Fruit fly (Drosophila melanogaster) whole organism, embryonic: Measurements from ENCODE around the gene spas.

Experiments
- Ada2b ChIP-seq: fragments of 200-800 bp; sonication (Bioruptor generic); IDR thresholded peaks from 2 replicates; pipeline ENCODE4 v1.3.6; 2022; ENCODE audit warnings: missing biosample characterization, missing genetic modification characterization
- Atf6 ChIP-seq: fragments of 200-800 bp; sonication (Bioruptor generic); IDR thresholded peaks from 2 replicates; pipeline ENCODE4 v1.3.6; 2022; ENCODE audit warnings: missing biosample characterization, missing genetic modification characterization
- CG10654 ChIP-seq: fragments of 200-800 bp; sonication (Bioruptor generic); optimal IDR thresholded peaks from 2 replicates; lab custom pipeline; 2016; ENCODE audit warnings: missing biosample characterization, missing genetic modification characterization
- CG12104 ChIP-seq: fragments of 200-800 bp; sonication (Bioruptor generic); optimal IDR thresholded peaks from 3 replicates; lab custom pipeline; 2016; ENCODE audit warnings: missing biosample characterization, missing genetic modification characterization
- CG14860 ChIP-seq: fragments of 200-800 bp; sonication (Bioruptor generic); IDR thresholded peaks from 3 replicates; pipeline ENCODE4 v1.3.6; 2022; ENCODE audit warnings: missing biosample characterization, missing genetic modification characterization; ENCODE audit not compliant: partially characterized antibody
- CG15269 ChIP-seq: fragments of 200-800 bp; sonication (Bioruptor generic); optimal IDR thresholded peaks from 2 replicates; lab custom pipeline; 2018; ENCODE audit warnings: missing biosample characterization, mild to moderate bottlenecking, missing genetic modification characterization, moderate library complexity
- CG15696 ChIP-seq: fragments of 200-800 bp; sonication (Bioruptor generic); optimal IDR thresholded peaks from 2 replicates; lab custom pipeline; 2019; ENCODE audit warnings: missing biosample characterization, mild to moderate bottlenecking, missing genetic modification characterization, moderate library complexity
- CG1602 ChIP-seq: fragments of 200-800 bp; sonication (Bioruptor generic); optimal IDR thresholded peaks from 3 replicates; lab custom pipeline; 2016; ENCODE audit warnings: missing biosample characterization, missing genetic modification characterization
- CG1647 ChIP-seq: fragments of 200-800 bp; sonication (Bioruptor generic); optimal IDR thresholded peaks from 3 replicates; lab custom pipeline; 2016; ENCODE audit warnings: missing biosample characterization, missing genetic modification characterization
- CG1832 ChIP-seq: fragments of 200-800 bp; sonication (Bioruptor generic); optimal IDR thresholded peaks from 2 replicates; lab custom pipeline; 2017; ENCODE audit warnings: missing biosample characterization, mild to moderate bottlenecking, missing genetic modification characterization, inconsistent platforms
- CG18764 ChIP-seq: fragments of 200-800 bp; sonication (Bioruptor generic); optimal IDR thresholded peaks from 3 replicates; lab custom pipeline; 2016; ENCODE audit warnings: missing biosample characterization, missing genetic modification characterization
- CG2199 ChIP-seq: fragments of 200-800 bp; sonication (Bioruptor generic); IDR thresholded peaks from 3 replicates; pipeline ENCODE4 v1.3.6; 2022; ENCODE audit warnings: missing biosample characterization, missing genetic modification characterization
- CG2202 ChIP-seq: fragments of 200-800 bp; sonication (Bioruptor generic); optimal IDR thresholded peaks from 2 replicates; lab custom pipeline; 2018; ENCODE audit warnings: missing biosample characterization, mild to moderate bottlenecking, missing genetic modification characterization
- CG31388 ChIP-seq: fragments of 200-800 bp; sonication (Bioruptor generic); optimal IDR thresholded peaks from 2 replicates; lab custom pipeline; 2016; ENCODE audit warnings: missing biosample characterization, missing genetic modification characterization
- CG32767 ChIP-seq: fragments of 200-800 bp; sonication (Bioruptor generic); IDR thresholded peaks from 2 replicates; pipeline ENCODE4 v1.3.6; 2022; ENCODE audit warnings: missing biosample characterization, missing genetic modification characterization
- CG33213 ChIP-seq: fragments of 200-800 bp; sonication (Bioruptor generic); optimal IDR thresholded peaks from 3 replicates; lab custom pipeline; 2016; ENCODE audit warnings: missing biosample characterization, missing genetic modification characterization
- CG42726 ChIP-seq: fragments of 200-800 bp; sonication (Bioruptor generic); IDR thresholded peaks from 2 replicates; pipeline ENCODE4 v1.3.6; 2022; ENCODE audit warnings: missing biosample characterization, missing genetic modification characterization; ENCODE audit not compliant: partially characterized antibody
- CG4617 ChIP-seq: fragments of 200-800 bp; sonication (Bioruptor generic); optimal IDR thresholded peaks from 3 replicates; lab custom pipeline; 2016; ENCODE audit warnings: missing biosample characterization, missing genetic modification characterization, borderline replicate concordance
- CG6254 ChIP-seq: fragments of 200-800 bp; sonication (Bioruptor generic); optimal IDR thresholded peaks from 3 replicates; lab custom pipeline; 2017; ENCODE audit warnings: mild to moderate bottlenecking, missing biosample characterization, missing genetic modification reagents, missing genetic modification characterization
- CG7786 ChIP-seq: fragments of 200-800 bp; sonication (Bioruptor generic); optimal IDR thresholded peaks from 2 replicates; lab custom pipeline; 2016; ENCODE audit warnings: missing biosample characterization, missing genetic modification characterization
- CG9876 ChIP-seq: fragments of 200-800 bp; sonication (Bioruptor generic); optimal IDR thresholded peaks from 2 replicates; lab custom pipeline; 2016; ENCODE audit warnings: missing biosample characterization, missing genetic modification characterization
- Chrac-16 ChIP-seq: fragments of 200-800 bp; sonication (Bioruptor generic); optimal IDR thresholded peaks from 3 replicates; lab custom pipeline; 2016; ENCODE audit warnings: missing biosample characterization, missing genetic modification characterization
- Hmr ChIP-seq: fragments of 200-800 bp; sonication (Bioruptor generic); optimal IDR thresholded peaks from 3 replicates; lab custom pipeline; 2017; ENCODE audit warnings: mild to moderate bottlenecking, missing biosample characterization, missing genetic modification reagents, missing genetic modification characterization
- Hr78 ChIP-seq, 2 experiments: fragments of 200-800 bp in 1 of 2; fragments of >200 bp in 1 of 2; sonication (Bioruptor generic) in 1 of 2; optimal IDR thresholded peaks; 2 replicates each; lab custom pipeline; 2017 to 2019; ENCODE audit warnings: missing biosample characterization in 2 of 2, missing genetic modification characterization in 2 of 2, mild to moderate bottlenecking in 1 of 2, moderate library complexity in 1 of 2
- Max ChIP-seq: fragments of 200-800 bp; sonication (Bioruptor generic); optimal IDR thresholded peaks from 2 replicates; lab custom pipeline; 2016; ENCODE audit warnings: missing biosample characterization, mild to moderate bottlenecking, missing genetic modification characterization
- Oaz ChIP-seq: fragments of 200-800 bp; sonication (Bioruptor generic); IDR thresholded peaks from 2 replicates; pipeline ENCODE4 v1.3.6; 2022; ENCODE audit warnings: missing biosample characterization, missing genetic modification characterization
- Oli ChIP-seq: fragments of 200-800 bp; sonication (Bioruptor generic); optimal IDR thresholded peaks from 2 replicates; lab custom pipeline; 2018; ENCODE audit warnings: missing biosample characterization, mild to moderate bottlenecking, missing genetic modification characterization, moderate library complexity
- Poxn ChIP-seq: fragments of 200-800 bp; sonication (Bioruptor generic); IDR thresholded peaks from 2 replicates; pipeline ENCODE4 v1.3.6; 2022; ENCODE audit warnings: missing biosample characterization, missing genetic modification characterization
- Rx ChIP-seq: fragments of 200-800 bp; sonication (Bioruptor generic); IDR thresholded peaks from 2 replicates; pipeline ENCODE4 v1.3.6; 2022; ENCODE audit warnings: missing biosample characterization, missing genetic modification characterization
- Sry-δ ChIP-seq: fragments of 200-800 bp; sonication (Bioruptor generic); optimal IDR thresholded peaks from 2 replicates; lab custom pipeline; 2016; ENCODE audit warnings: missing biosample characterization, missing genetic modification characterization
- Ssrp ChIP-seq: fragments of 200-800 bp; sonication (Bioruptor generic); optimal IDR thresholded peaks from 2 replicates; lab custom pipeline; 2018; ENCODE audit warnings: missing biosample characterization, mild to moderate bottlenecking, missing genetic modification characterization, moderate library complexity
- Xrp1 ChIP-seq: fragments of 200-800 bp; sonication (Bioruptor generic); IDR thresholded peaks from 2 replicates; pipeline ENCODE4 v1.3.6; 2022; ENCODE audit warnings: missing biosample characterization, missing genetic modification characterization
- ab ChIP-seq: fragments of 200-800 bp; sonication (Bioruptor generic); optimal IDR thresholded peaks from 2 replicates; lab custom pipeline; 2016; ENCODE audit warnings: missing biosample characterization, missing genetic modification characterization
- ap ChIP-seq: fragments of 200-800 bp; sonication (Bioruptor generic); IDR thresholded peaks from 2 replicates; pipeline ENCODE4 v1.3.6; 2022; ENCODE audit warnings: missing biosample characterization, missing genetic modification characterization
- ara ChIP-seq: fragments of 200-800 bp; sonication (Bioruptor generic); IDR thresholded peaks from 2 replicates; pipeline ENCODE4 v1.3.6; 2022; ENCODE audit warnings: missing biosample characterization, missing genetic modification characterization
- cg ChIP-seq: fragments of 200-800 bp; sonication (Bioruptor generic); optimal IDR thresholded peaks from 3 replicates; lab custom pipeline; 2019; ENCODE audit warnings: missing biosample characterization, mild to moderate bottlenecking, missing genetic modification characterization, moderate library complexity
- crc ChIP-seq: fragments of 200-800 bp; sonication (Bioruptor generic); optimal IDR thresholded peaks from 2 replicates; lab custom pipeline; 2016; ENCODE audit warnings: missing biosample characterization, missing genetic modification characterization
- dysf ChIP-seq: fragments of 200-800 bp; sonication (Bioruptor generic); IDR thresholded peaks from 3 replicates; pipeline ENCODE4 v1.3.6; 2022; ENCODE audit warnings: missing biosample characterization, missing genetic modification characterization
- ewg ChIP-seq: fragments of 200-800 bp; sonication (Bioruptor generic); optimal IDR thresholded peaks from 3 replicates; lab custom pipeline; 2017; ENCODE audit warnings: mild to moderate bottlenecking, missing biosample characterization, missing genetic modification reagents, missing genetic modification characterization
- ham ChIP-seq: fragments of 200-800 bp; sonication (Bioruptor generic); IDR thresholded peaks from 2 replicates; pipeline ENCODE4 v1.3.6; 2022; ENCODE audit warnings: missing biosample characterization, missing genetic modification characterization
- hbn ChIP-seq: fragments of 200-800 bp; sonication (Bioruptor generic); IDR thresholded peaks from 2 replicates; pipeline ENCODE4 v1.3.6; 2022; ENCODE audit warnings: missing biosample characterization, missing genetic modification characterization; ENCODE audit not compliant: partially characterized antibody
- jing ChIP-seq: fragments of 200-800 bp; sonication (Bioruptor generic); optimal IDR thresholded peaks from 2 replicates; lab custom pipeline; 2018; ENCODE audit warnings: missing biosample characterization, mild to moderate bottlenecking, missing genetic modification characterization
- mam ChIP-seq: fragments of 200-800 bp; sonication (Bioruptor generic); optimal IDR thresholded peaks from 3 replicates; lab custom pipeline; 2016; ENCODE audit warnings: missing biosample characterization, missing genetic modification characterization
- pum ChIP-seq: fragments of 200-800 bp; sonication (Bioruptor generic); optimal IDR thresholded peaks from 2 replicates; lab custom pipeline; 2016; ENCODE audit warnings: missing biosample characterization, missing genetic modification characterization
- pzg ChIP-seq: fragments of 200-800 bp; sonication (Bioruptor generic); optimal IDR thresholded peaks from 3 replicates; lab custom pipeline; 2018; ENCODE audit warnings: missing biosample characterization, mild to moderate bottlenecking, missing genetic modification characterization, moderate library complexity
- ranshi ChIP-seq: fragments of 200-800 bp; sonication (Bioruptor generic); IDR thresholded peaks from 2 replicates; pipeline ENCODE4 v1.3.6; 2022; ENCODE audit warnings: missing biosample characterization, missing genetic modification characterization
- sens ChIP-seq: fragments of 200-800 bp; sonication (Bioruptor generic); peaks from one replicate; lab custom pipeline; 2016; ENCODE audit warnings: missing biosample characterization, missing genetic modification characterization
- slou ChIP-seq: fragments of 200-800 bp; sonication (Bioruptor generic); optimal IDR thresholded peaks from 3 replicates; lab custom pipeline; 2016; ENCODE audit warnings: missing biosample characterization, missing genetic modification characterization
- sqz ChIP-seq: fragments of 200-800 bp; sonication (Bioruptor generic); optimal IDR thresholded peaks from 3 replicates; lab custom pipeline; 2018; ENCODE audit warnings: missing biosample characterization, mild to moderate bottlenecking, missing genetic modification characterization
- sr ChIP-seq: fragments of 200-800 bp; sonication (Bioruptor generic); IDR thresholded peaks from 3 replicates; pipeline ENCODE4 v1.3.6; 2022; ENCODE audit warnings: missing biosample characterization, missing genetic modification characterization
- tup ChIP-seq: fragments of 200-800 bp; sonication (Bioruptor generic); optimal IDR thresholded peaks from 2 replicates; lab custom pipeline; 2016; ENCODE audit warnings: missing biosample characterization, mild to moderate bottlenecking, missing genetic modification characterization, moderate library complexity
- wdn ChIP-seq: fragments of 200-800 bp; sonication (Bioruptor generic); IDR thresholded peaks from 2 replicates; pipeline ENCODE4 v1.3.6; 2022; ENCODE audit warnings: missing biosample characterization, missing genetic modification characterization

spas gene

DNA sequence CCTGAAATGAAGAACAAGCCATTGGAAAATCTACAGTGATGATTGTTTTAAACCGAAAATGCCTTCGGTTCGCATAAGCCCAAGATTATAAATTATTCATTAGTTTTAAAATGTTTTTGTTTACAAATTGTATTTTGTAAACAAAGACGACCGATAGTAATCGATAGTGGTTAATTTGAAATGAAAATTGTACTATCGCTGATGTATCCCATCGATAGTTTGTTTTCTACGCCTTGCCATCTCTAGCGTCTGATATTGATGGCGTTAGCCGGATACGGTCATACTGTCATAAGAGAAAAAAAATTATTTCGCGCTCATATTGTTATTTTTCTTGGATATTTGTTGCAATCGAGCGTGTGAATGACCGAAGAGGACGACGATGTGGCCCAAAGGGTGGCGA, 20.0 kb downstream of the spas start, which contains the start of gene SMC1 (continued):
- TF ChIP-seq Max (peak; percentile 34), pzg (peak; percentile 94), CG12104 (GFP tag; lab: Kevin White, UChicago) (no peak), Chrac-16 (GFP tag; lab: Kevin White, UChicago) (no peak), CG7786 (GFP tag; lab: Kevin White, UChicago) (peak; percentile 3), ab (no peak), CG6254 (GFP tag; lab: Kevin White, UChicago) (peak; percentile 0), Ssrp (tag; lab: Kevin White, UChicago) (no peak), CG33213 (GFP tag; lab: Kevin White, UChicago) (peak; percentile 73), CG14860 (GFP tag; lab: Robert Waterston, UW) (peak; percentile 99), ham (GFP tag; lab: Robert Waterston, UW) (no peak), CG10654 (GFP tag; lab: Kevin White, UChicago) (no peak), dysf (GFP tag; lab: Robert Waterston, UW) (peak; percentile 38; the same call in 2 of the 3 replicates), ewg (GFP tag; lab: Kevin White, UChicago) (no peak), CG2199 (peak; percentile 41; the same call in 1 of the 3 replicates), jing (GFP tag; lab: Kevin White, UChicago) (no peak), Atf6 (GFP tag; lab: Robert Waterston, UW) (peak; percentile 38; the same call in 1 of the 2 replicates), ap (GFP tag; lab: Robert Waterston, UW) (no peak), pum (GFP tag; lab: Kevin White, UChicago) (no peak), CG15269 (tag; lab: Kevin White, UChicago) (no peak), Hr78 (GFP tag; optimal IDR thresholded peaks at IDR 0.05; lab: Kevin White, UChicago) (no peak), cg (GFP tag; lab: Kevin White, UChicago) (no peak), Ada2b (GFP tag; lab: Robert Waterston, UW) (no peak), slou (GFP tag; lab: Kevin White, UChicago) (peak; percentile 32), ara (GFP tag; lab: Robert Waterston, UW) (no peak), Rx (GFP tag; lab: Robert Waterston, UW) (no peak), CG42726 (GFP tag; lab: Robert Waterston, UW) (peak; percentile 99), CG32767 (peak; percentile 41; the same call in 1 of the 2 replicates), mam (GFP tag; lab: Kevin White, UChicago) (peak; percentile 68), Hmr (GFP tag; lab: Kevin White, UChicago) (no peak), sqz (GFP tag; lab: Kevin White, UChicago) (peak; percentile 86), Xrp1 (peak; percentile 31; the same call in 1 of the 2 replicates), hbn (GFP tag; lab: Robert Waterston, UW) (peak; percentile 99), Poxn (GFP tag; lab: Robert Waterston, UW) (no peak), CG18764 (GFP tag; lab: Kevin White, UChicago) (no peak), tup (GFP tag; lab: Kevin White, UChicago) (no peak), CG2202 (tag; lab: Kevin White, UChicago) (no peak), Oaz (GFP tag; lab: Robert Waterston, UW) (no peak), Oli (tag; lab: Kevin White, UChicago) (no peak), Sry-δ (GFP tag; lab: Kevin White, UChicago) (peak; percentile 99), CG15696 (tag; lab: Kevin White, UChicago) (peak; percentile 23), CG1832 (GFP tag; lab: Kevin White, UChicago) (no peak), wdn (GFP tag; lab: Robert Waterston, UW) (no peak), CG9876 (GFP tag; lab: Kevin White, UChicago) (peak; percentile 25), CG1602 (GFP tag; lab: Kevin White, UChicago) (no peak), sens (GFP tag; lab: Kevin White, UChicago) (peak; percentile 86), CG31388 (GFP tag; lab: Kevin White, UChicago) (no peak), sr (GFP tag; lab: Robert Waterston, UW) (no peak), crc (no peak), CG1647 (GFP tag; lab: Kevin White, UChicago) (peak; percentile 25), CG4617 (GFP tag; lab: Kevin White, UChicago) (peak; percentile 89), ranshi (GFP tag; lab: Robert Waterston, UW) (no peak)
